Fruit fly (Drosophila melanogaster): ENCODE results near the gene CG31917.

- TF ChIP-seq pan (optimal IDR thresholded peaks at IDR 0.05) (no peak), lola (GFP tag; optimal IDR thresholded peaks at IDR 0.05) (no peak), brk (GFP tag; optimal IDR thresholded peaks at IDR 0.05) (no peak), OdsH (GFP tag; optimal IDR thresholded peaks at IDR 0.05) (no peak), Jra (GFP tag; optimal IDR thresholded peaks at IDR 0.05) (no peak), sage (GFP tag; optimal IDR thresholded peaks at IDR 0.05) (no peak), foxo (GFP tag; optimal IDR thresholded peaks at IDR 0.05) (no peak), h (GFP tag; optimal IDR thresholded peaks at IDR 0.05) (no peak), N (GFP tag; optimal IDR thresholded peaks at IDR 0.05) (no peak), br (GFP tag; optimal IDR thresholded peaks at IDR 0.05) (no peak)
Measured at dm6 chr2L:4982098-4982646, 28.5 kb downstream of the CG31917 start.

Measured in whole organism, wandering third instar larva.